Comparison of ENCODE assay signal across 4 fruit fly cellular contexts in genomic region chr3R:22049134-22049796, dm6.
TF ChIP-seq lines count a peak whose summit lies in the region.

No protein-coding gene starts in this region.

- peak; percentile 16 for TF ChIP-seq CTCF in whole organism, embryonic (GFP tag; optimal IDR thresholded peaks at IDR 0.05; lab: Kevin White, UChicago)

TF ChIP-seq in whole organism, embryonic, 481 proteins besides CTCF, POLR2A, EP300 and RAD21 (continues in another document):
- TF ChIP-seq CG11723 (GFP tag; optimal IDR thresholded peaks at IDR 0.05; lab: Kevin White, UChicago) (peak; percentile 63), Taf1 (GFP tag; IDR thresholded peaks at IDR 0.05; lab: Robert Waterston, UW) (peak; percentile 61), ase (GFP tag; IDR thresholded peaks at IDR 0.05; lab: Robert Waterston, UW) (peak; percentile 77; the same call in 2 of the 3 replicates), trem (tag; optimal IDR thresholded peaks at IDR 0.05; lab: Kevin White, UChicago) (peak; percentile 60), NK7.1 (GFP tag; optimal IDR thresholded peaks at IDR 0.05; lab: Kevin White, UChicago) (peak; percentile 64), NC2β (GFP tag; optimal IDR thresholded peaks at IDR 0.05; lab: Kevin White, UChicago) (peak; percentile 59), gce (GFP tag; IDR thresholded peaks at IDR 0.05; lab: Robert Waterston, UW) (0 out of 3 replicates have a peak, but pooled peaks have one; percentile 38), C15 (GFP tag; IDR thresholded peaks at IDR 0.05; lab: Robert Waterston, UW) (peak; percentile 57; the same call in 2 of the 3 replicates), Oaz (GFP tag; IDR thresholded peaks at IDR 0.05; lab: Robert Waterston, UW) (peak; percentile 64), CG14710 (tag; optimal IDR thresholded peaks at IDR 0.05; lab: Kevin White, UChicago) (peak; percentile 62), CG7357 (GFP tag; IDR thresholded peaks at IDR 0.05; lab: Robert Waterston, UW) (peak; percentile 50; the same call in 2 of the 3 replicates), Hr39 (optimal IDR thresholded peaks at IDR 0.05; lab: Kevin White, UChicago) (no peak), CG6791 (GFP tag; IDR thresholded peaks at IDR 0.05; lab: Robert Waterston, UW; ENCODE audit: partially characterized antibody) (no peak), CG1529 (GFP tag; optimal IDR thresholded peaks at IDR 0.05; lab: Kevin White, UChicago) (peak; percentile 75), CG11398 (GFP tag; optimal IDR thresholded peaks at IDR 0.05; lab: Kevin White, UChicago) (peak; percentile 64), Hr51 (GFP tag; optimal IDR thresholded peaks at IDR 0.05; lab: Kevin White, UChicago) (peak; percentile 35 to 83), Bgb (GFP tag; IDR thresholded peaks at IDR 0.05; lab: Robert Waterston, UW; ENCODE audit: partially characterized antibody) (0 out of 2 replicates have a peak, but pooled peaks have one; percentile 10), HmgD (GFP tag; optimal IDR thresholded peaks at IDR 0.05; lab: Kevin White, UChicago) (peak; percentile 22), lov (optimal IDR thresholded peaks at IDR 0.05; lab: Kevin White, UChicago) (no peak), lov (GFP tag; IDR thresholded peaks at IDR 0.05; lab: Robert Waterston, UW) (peak; percentile 84), CG4854 (GFP tag; optimal IDR thresholded peaks at IDR 0.05; lab: Kevin White, UChicago) (peak; percentile 35)

TF ChIP-seq in whole organism, prepupa, 60 proteins besides CTCF, POLR2A, EP300 and RAD21 (continues in another document):
- TF ChIP-seq cyc (GFP tag; optimal IDR thresholded peaks at IDR 0.05; lab: Kevin White, UChicago): peak; percentile 5
- TF ChIP-seq dsx (GFP tag; optimal IDR thresholded peaks at IDR 0.05; lab: Kevin White, UChicago; ENCODE audit: poor library complexity, severe bottlenecking): peak; percentile 62
- TF ChIP-seq Smox (GFP tag; optimal IDR thresholded peaks at IDR 0.05; lab: Kevin White, UChicago): no peak
- no peak for TF ChIP-seq fd85E (GFP tag; optimal IDR thresholded peaks at IDR 0.05; lab: Kevin White, UChicago)
- TF ChIP-seq salr (GFP tag; optimal IDR thresholded peaks at IDR 0.05; lab: Kevin White, UChicago): peak in 1 of 2 experiments; percentile 50
- TF ChIP-seq fd59A (GFP tag; optimal IDR thresholded peaks at IDR 0.05; lab: Kevin White, UChicago): peak; percentile 32
- TF ChIP-seq Eip93F (GFP tag; optimal IDR thresholded peaks at IDR 0.05; lab: Kevin White, UChicago): no peak
- peak; percentile 66 for TF ChIP-seq CG6276 (GFP tag; optimal IDR thresholded peaks at IDR 0.05; lab: Kevin White, UChicago)
- peak; percentile 61 for TF ChIP-seq achi (GFP tag; optimal IDR thresholded peaks at IDR 0.05; lab: Kevin White, UChicago)
- peak; percentile 60 for TF ChIP-seq OdsH (GFP tag; optimal IDR thresholded peaks at IDR 0.05; lab: Kevin White, UChicago)
- peak; percentile 85 for TF ChIP-seq Eip78C (GFP tag; lab: Kevin White, UChicago)
- TF ChIP-seq Sox102F (GFP tag; optimal IDR thresholded peaks at IDR 0.05; lab: Kevin White, UChicago): no peak
- TF ChIP-seq ss (GFP tag; optimal IDR thresholded peaks at IDR 0.05; lab: Kevin White, UChicago): peak in 1 of 2 experiments; percentile 26
- TF ChIP-seq Blimp-1 (GFP tag; optimal IDR thresholded peaks at IDR 0.05; lab: Kevin White, UChicago): no peak
- peak; percentile 56 for TF ChIP-seq Sox14 (GFP tag; optimal IDR thresholded peaks at IDR 0.05; lab: Kevin White, UChicago)
- peak; percentile 60 for TF ChIP-seq CG11294 (GFP tag; IDR thresholded peaks at IDR 0.05; lab: Robert Waterston, UW)
- TF ChIP-seq Ets96B (tag; optimal IDR thresholded peaks at IDR 0.05; lab: Kevin White, UChicago): peak; percentile 55
- TF ChIP-seq Sox15 (GFP tag; optimal IDR thresholded peaks at IDR 0.05; lab: Kevin White, UChicago): no peak
- no peak for TF ChIP-seq CG34406 (GFP tag; optimal IDR thresholded peaks at IDR 0.05; lab: Kevin White, UChicago)
- peak; percentile 72 for TF ChIP-seq CG6163 (GFP tag; IDR thresholded peaks at IDR 0.05; lab: Robert Waterston, UW)
- TF ChIP-seq Met (GFP tag; optimal IDR thresholded peaks at IDR 0.05; lab: Kevin White, UChicago): peak; percentile 39
- no peak for TF ChIP-seq CG9139 (GFP tag; optimal IDR thresholded peaks at IDR 0.05; lab: Kevin White, UChicago)
- peak; percentile 36 for TF ChIP-seq acj6 (GFP tag; optimal IDR thresholded peaks at IDR 0.05; lab: Kevin White, UChicago)
- peak; percentile 53 for TF ChIP-seq esn (GFP tag; optimal IDR thresholded peaks at IDR 0.05; lab: Kevin White, UChicago)

TF ChIP-seq in whole organism, pupa, 21 proteins besides CTCF, POLR2A, EP300 and RAD21:
- no peak for TF ChIP-seq rn (GFP tag; IDR thresholded peaks at IDR 0.05; lab: Robert Waterston, UW)
- peak; percentile 34 for TF ChIP-seq CG9948 (tag; optimal IDR thresholded peaks at IDR 0.05; lab: Kevin White, UChicago)
- TF ChIP-seq D1 (tag; optimal IDR thresholded peaks at IDR 0.05; lab: Kevin White, UChicago): no peak
- no peak for TF ChIP-seq CG13204 (GFP tag; optimal IDR thresholded peaks at IDR 0.05; lab: Kevin White, UChicago)
- TF ChIP-seq Pif1B (GFP tag; optimal IDR thresholded peaks at IDR 0.05; lab: Kevin White, UChicago): peak; percentile 15
- peak; percentile 75 for TF ChIP-seq CG8301 (tag; optimal IDR thresholded peaks at IDR 0.05; lab: Kevin White, UChicago)
- TF ChIP-seq CG10348 (GFP tag; IDR thresholded peaks at IDR 0.05; lab: Robert Waterston, UW): 0 out of 2 replicates have a peak, but pooled peaks have one; percentile 40
- TF ChIP-seq Pif1A (GFP tag; optimal IDR thresholded peaks at IDR 0.05; lab: Kevin White, UChicago): peak; percentile 64
- peak; percentile 77 for TF ChIP-seq fd96Ca (GFP tag; IDR thresholded peaks at IDR 0.05; lab: Robert Waterston, UW)
- TF ChIP-seq Snoo (tag; optimal IDR thresholded peaks at IDR 0.05; lab: Kevin White, UChicago): no peak
- peak; percentile 50 for TF ChIP-seq CG15710 (tag; optimal IDR thresholded peaks at IDR 0.05; lab: Kevin White, UChicago)
- TF ChIP-seq EcR (GFP tag; optimal IDR thresholded peaks at IDR 0.05; lab: Kevin White, UChicago): no peak
- peak; percentile 34 for TF ChIP-seq CG34367 (tag; optimal IDR thresholded peaks at IDR 0.05; lab: Kevin White, UChicago)
- peak; percentile 66 for TF ChIP-seq CG12605 (GFP tag; IDR thresholded peaks at IDR 0.05; lab: Robert Waterston, UW)
- no peak for TF ChIP-seq gl (tag; optimal IDR thresholded peaks at IDR 0.05; lab: Kevin White, UChicago)
- peak; percentile 83 for TF ChIP-seq Ets98B (GFP tag; IDR thresholded peaks at IDR 0.05; lab: Robert Waterston, UW)
- peak; percentile 59 for TF ChIP-seq CG8159 (tag; optimal IDR thresholded peaks at IDR 0.05; lab: Kevin White, UChicago)
- peak; percentile 54 for TF ChIP-seq CG17806 (tag; optimal IDR thresholded peaks at IDR 0.05; lab: Kevin White, UChicago)
- TF ChIP-seq CG32121 (GFP tag; IDR thresholded peaks at IDR 0.05; lab: Robert Waterston, UW): peak; percentile 80
- TF ChIP-seq CG4496 (GFP tag; IDR thresholded peaks at IDR 0.05; lab: Robert Waterston, UW): no peak
- TF ChIP-seq CG14655 (GFP tag; optimal IDR thresholded peaks at IDR 0.05; lab: Kevin White, UChicago): peak; percentile 80

TF ChIP-seq in whole organism, wandering third instar larva, 38 proteins besides CTCF, POLR2A, EP300 and RAD21:
- TF ChIP-seq ey (GFP tag; optimal IDR thresholded peaks at IDR 0.05; lab: Kevin White, UChicago): peak; percentile 44
- no peak for TF ChIP-seq psq (GFP tag; optimal IDR thresholded peaks at IDR 0.05; lab: Kevin White, UChicago)
- TF ChIP-seq br (GFP tag; optimal IDR thresholded peaks at IDR 0.05; lab: Kevin White, UChicago): peak; percentile 20
- TF ChIP-seq Hnf4 (GFP tag; optimal IDR thresholded peaks at IDR 0.05; lab: Kevin White, UChicago): peak; percentile 16
- TF ChIP-seq HLH106 (tag; optimal IDR thresholded peaks at IDR 0.05; lab: Kevin White, UChicago): peak; percentile 8
- TF ChIP-seq dl (GFP tag; optimal IDR thresholded peaks at IDR 0.05; lab: Kevin White, UChicago; ENCODE audit: insufficient read depth in 1 of 2, partially characterized antibody in 2 of 2): no peak
- no peak for TF ChIP-seq OdsH (GFP tag; optimal IDR thresholded peaks at IDR 0.05; lab: Kevin White, UChicago)
- TF ChIP-seq rgr (GFP tag; optimal IDR thresholded peaks at IDR 0.05; lab: Kevin White, UChicago): peak; percentile 35
- peak in 1 of 2 experiments; percentile 45 for TF ChIP-seq foxo (GFP tag; optimal IDR thresholded peaks at IDR 0.05; lab: Kevin White, UChicago)
- TF ChIP-seq sage (GFP tag; optimal IDR thresholded peaks at IDR 0.05; lab: Kevin White, UChicago): no peak
- peak; percentile 36 for TF ChIP-seq fru (GFP tag; optimal IDR thresholded peaks at IDR 0.05; lab: Kevin White, UChicago)
- peak; percentile 42 for TF ChIP-seq h (GFP tag; optimal IDR thresholded peaks at IDR 0.05; lab: Kevin White, UChicago)
- TF ChIP-seq sv (GFP tag; optimal IDR thresholded peaks at IDR 0.05; lab: Kevin White, UChicago): peak; percentile 55

Comparison
In these comparisons a context has a peak if more than half of its experiments do, and no peak if none do; other contexts are left out.
1. Of the 7 proteins assayed by ChIP-seq in both whole organism, embryonic and whole organism, prepupa: peak only in whole organism, embryonic: Blimp-1, CG6854 and Sox102F; only in whole organism, prepupa: Hr39 and Lpt; in both: CG16779 and Gug; in neither: 0.